Worm (Caenorhabditis elegans): ENCODE measurements around the gene C03B1.9.
A peak's percentile ranks its signal among the peaks of the same experiment; 100 is the strongest.

The C03B1.9 gene

DNA sequence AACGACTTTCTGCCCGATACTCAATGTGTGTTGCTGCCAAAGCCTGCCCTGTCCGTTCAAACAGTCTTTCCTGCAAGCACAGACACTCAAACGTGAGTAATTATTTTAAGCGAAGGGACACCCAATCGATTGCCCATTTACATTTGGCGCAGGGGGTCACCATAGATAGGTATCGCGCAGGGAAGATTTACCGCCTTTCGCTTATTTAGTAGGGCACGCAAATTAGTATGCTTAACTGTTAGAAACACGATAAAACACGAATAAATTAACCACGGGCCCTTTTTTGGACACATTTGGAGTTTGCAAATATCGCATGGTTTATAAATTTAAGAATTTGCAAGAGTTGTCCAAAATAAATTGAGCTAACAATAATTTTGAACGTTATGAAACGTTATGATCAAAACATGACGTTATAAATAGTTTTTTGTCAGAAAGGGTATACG is 50.5 kb downstream of the C03B1.9 start (continued):
- TF ChIP-seq grh-1 (GFP tag; IDR thresholded peaks at IDR 0.05) (peak; percentile 98), ceh-8 (GFP tag; optimal IDR thresholded peaks at IDR 0.05) (peak; percentile 99), sup-37 (GFP tag; optimal IDR thresholded peaks at IDR 0.05) (peak; percentile 97), hpl-2 (GFP tag; optimal IDR thresholded peaks at IDR 0.05) (peak; percentile 98), ceh-88 (GFP tag; IDR thresholded peaks at IDR 0.05) (peak; percentile 98), lin-15B (tag; optimal IDR thresholded peaks at IDR 0.05) (peak; percentile 29), ztf-4 (tag; optimal IDR thresholded peaks at IDR 0.05) (peak; percentile 99), snpc-4 (tag; optimal IDR thresholded peaks at IDR 0.05) (peak; percentile 85), zip-4 (GFP tag; optimal IDR thresholded peaks at IDR 0.05) (peak; percentile 96), skn-1 (tag; optimal IDR thresholded peaks at IDR 0.05) (peak; percentile 98), rnt-1 (tag; optimal IDR thresholded peaks at IDR 0.05) (peak; percentile 98), elt-3 (tag; optimal IDR thresholded peaks at IDR 0.05) (peak; percentile 58 to 100 (median 96)), irx-1 (tag; optimal IDR thresholded peaks at IDR 0.05) (peak; percentile 99), egl-27 (tag; optimal IDR thresholded peaks at IDR 0.05) (peak; percentile 88 to 97), nhr-84 (tag; optimal IDR thresholded peaks at IDR 0.05) (peak; percentile 52), isw-1 (GFP tag; IDR thresholded peaks at IDR 0.05) (peak; percentile 93), nhr-19 (GFP tag; conservative IDR thresholded peaks at IDR 0.05) (peak; percentile 98), ceh-63 (GFP tag; optimal IDR thresholded peaks at IDR 0.05) (peak; percentile 98), hlh-17 (GFP tag; optimal IDR thresholded peaks at IDR 0.05; ENCODE audit: borderline replicate concordance) (peak; percentile 7), unc-62 (GFP tag; optimal IDR thresholded peaks at IDR 0.05) (no peak), lir-3 (tag; optimal IDR thresholded peaks at IDR 0.05; ENCODE audit: poor library complexity) (peak; percentile 92), C04F5.9 (tag; optimal IDR thresholded peaks at IDR 0.05) (peak; percentile 92), egl-13 (tag; optimal IDR thresholded peaks at IDR 0.05) (peak; percentile 99), unc-98 (GFP tag; IDR thresholded peaks at IDR 0.05) (peak; percentile 81), aly-2 (tag; optimal IDR thresholded peaks at IDR 0.05) (peak; percentile 94), swsn-7 (tag; optimal IDR thresholded peaks at IDR 0.05) (peak; percentile 99), fkh-10 (GFP tag; optimal IDR thresholded peaks at IDR 0.05) (peak; percentile 100), lin-13 (GFP tag; optimal IDR thresholded peaks at IDR 0.05) (peak; percentile 95), unc-130 (tag; optimal IDR thresholded peaks at IDR 0.05) (peak; percentile 77), lin-35 (GFP tag; optimal IDR thresholded peaks at IDR 0.05) (peak; percentile 82 to 93), nhr-47 (tag; optimal IDR thresholded peaks at IDR 0.05) (peak; percentile 100)
